Worm (Caenorhabditis elegans) whole organism, midembryonic: ENCODE results near the gene tmed-1.

Experiments
- flt-1 ChIP-seq: fragments of 200-800 bp; sonication (Bioruptor generic); IDR thresholded peaks from 2 replicates; pipeline ENCODE4 v1.3.6; 2022; ENCODE audit warnings: missing genetic modification characterization, missing compliant biosample characterization
- med-1 ChIP-seq: sonication (generic microtip); optimal IDR thresholded peaks from 2 replicates; lab custom pipeline; 2017; ENCODE audit warnings: missing genetic modification characterization, mild to moderate bottlenecking, missing compliant biosample characterization, antibody characterized with exemption, missing genetic modification reagents; ENCODE audit not compliant: insufficient read depth
- ref-1 ChIP-seq: fragments of 200-800 bp; sonication (Bioruptor generic); conservative IDR thresholded peaks from 2 replicates; pipeline ENCODE4 v1.3.6; 2022; ENCODE audit warnings: missing genetic modification reagents, missing genetic modification characterization, missing compliant biosample characterization
- tab-1 ChIP-seq: fragments of 200-800 bp; sonication (Bioruptor generic); IDR thresholded peaks from 2 replicates; pipeline ENCODE4 v1.3.6; 2022; ENCODE audit warnings: missing genetic modification characterization, missing compliant biosample characterization

ce11 chrIV:12089551-12089950, 11.6 kb upstream of the tmed-1 start, which contains the start of gene F11A10.6:
- TF ChIP-seq flt-1 (GFP tag; lab: Robert Waterston, UW) (no peak), tab-1 (no peak), ref-1 (GFP tag; lab: Robert Waterston, UW) (no peak), med-1 (GFP tag; lab: Kevin White, UChicago) (no peak)
